Fruit fly (Drosophila melanogaster): Measurements from ENCODE around the gene CG34448.
A peak's percentile ranks its signal among the peaks of the same experiment; 100 is the strongest.

DNA sequence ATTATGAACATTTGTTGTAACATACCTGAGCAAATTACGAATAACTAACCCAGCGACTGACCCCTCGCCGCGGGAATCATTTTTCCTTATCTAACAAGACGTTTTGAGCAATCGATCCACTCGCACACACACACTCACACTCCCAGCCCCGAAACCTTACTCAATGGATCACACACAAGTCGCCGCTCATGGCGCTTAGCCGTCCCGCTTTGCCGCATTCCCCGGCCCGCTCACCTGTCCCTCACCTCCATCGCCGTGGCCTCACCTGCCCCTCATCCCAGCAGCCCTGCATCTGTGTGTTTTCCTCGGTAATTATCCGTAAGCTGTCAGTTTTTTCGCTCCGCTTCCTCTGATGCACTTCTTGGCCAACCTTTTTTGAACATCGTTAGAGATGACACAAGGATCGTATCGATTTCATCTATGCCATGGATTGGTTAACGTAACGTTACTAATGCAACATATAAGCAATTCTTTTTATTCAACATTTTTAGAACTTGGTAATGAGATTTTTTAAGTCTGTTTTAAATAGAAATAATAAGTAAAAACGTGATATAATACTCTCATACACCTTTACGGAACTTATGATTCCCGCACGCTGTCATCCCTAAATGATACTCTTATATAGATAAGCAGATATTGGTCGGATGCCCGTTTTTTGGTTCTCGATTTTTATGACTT is 43.7 kb upstream of the CG34448 start:
- TF ChIP-seq CG13424 (tag; optimal IDR thresholded peaks at IDR 0.05) = no peak
- TF ChIP-seq repo (GFP tag; optimal IDR thresholded peaks at IDR 0.05) = no peak
- TF ChIP-seq ara (GFP tag; IDR thresholded peaks at IDR 0.05) = no peak
- TF ChIP-seq Dbx (GFP tag; IDR thresholded peaks at IDR 0.05) = no peak
- no peak for TF ChIP-seq CG1603 (tag; optimal IDR thresholded peaks at IDR 0.05)
- TF ChIP-seq Bdp1 (GFP tag; optimal IDR thresholded peaks at IDR 0.05) = no peak
- no peak for TF ChIP-seq br (optimal IDR thresholded peaks at IDR 0.05)
- TF ChIP-seq pros (GFP tag; optimal IDR thresholded peaks at IDR 0.05) = peak; percentile 85
